Worm (Caenorhabditis elegans): ENCODE measurements around the gene him-10.

him-10 gene

ce11 chrIII:5802971-5803370 lies at the start of gene him-10, which contains the start of gene polq-1:
him-10 (plus strand) TSS chrIII:5803260.
polq-1 (minus strand) TSS chrIII:5803160.
- peak; percentile 54 for TF ChIP-seq lin-54 (GFP tag; optimal IDR thresholded peaks at IDR 0.05)
- TF ChIP-seq dox-1 (GFP tag; IDR thresholded peaks at IDR 0.05) = peak; percentile 56
- TF ChIP-seq madf-6 (GFP tag; IDR thresholded peaks at IDR 0.05) = peak; percentile 38; the same call in 1 of the 2 replicates
- TF ChIP-seq attf-5 (GFP tag; optimal IDR thresholded peaks at IDR 0.05) = peak; percentile 11
- no peak for TF ChIP-seq athp-1 (tag; optimal IDR thresholded peaks at IDR 0.05)
- TF ChIP-seq unc-130 (GFP tag; optimal IDR thresholded peaks at IDR 0.05) = peak; percentile 40
- TF ChIP-seq ztf-22 (GFP tag; optimal IDR thresholded peaks at IDR 0.05) = no peak
- peak; percentile 36; the same call in 1 of the 2 replicates for TF ChIP-seq madf-8 (GFP tag; conservative IDR thresholded peaks at IDR 0.05)
- peak; percentile 50 for TF ChIP-seq lsl-1 (GFP tag; optimal IDR thresholded peaks at IDR 0.05)
- TF ChIP-seq dpl-1 (GFP tag; optimal IDR thresholded peaks at IDR 0.05) = peak; percentile 59
- peak; percentile 81 for TF ChIP-seq efl-1 (GFP tag; optimal IDR thresholded peaks at IDR 0.05)

ce11 chrIII:5755204-5755603 lies 47.9 kb upstream of the him-10 start, which contains the start of gene ida-1:
ida-1 (plus strand) TSS chrIII:5755539.
- peak; percentile 28 for TF ChIP-seq ceh-27 (GFP tag; optimal IDR thresholded peaks at IDR 0.05)
- peak; percentile 60 for TF ChIP-seq K12H6.12 (tag; optimal IDR thresholded peaks at IDR 0.05)
- TF ChIP-seq hmg-1.2 (GFP tag; IDR thresholded peaks at IDR 0.05) = peak; percentile 65
- peak; percentile 63 for TF ChIP-seq mcd-1 (GFP tag; IDR thresholded peaks at IDR 0.05)
- TF ChIP-seq lin-26 (GFP tag; IDR thresholded peaks at IDR 0.05) = no peak
- no peak for TF ChIP-seq madf-6 (GFP tag; IDR thresholded peaks at IDR 0.05)

- no peak for TF ChIP-seq nhr-179 (tag; optimal IDR thresholded peaks at IDR 0.05)
- TF ChIP-seq B0261.1 (tag; optimal IDR thresholded peaks at IDR 0.05) = no peak
- TF ChIP-seq ccch-3 (GFP tag; optimal IDR thresholded peaks at IDR 0.05) = no peak
- no peak for TF ChIP-seq zfh-2 (GFP tag; conservative IDR thresholded peaks at IDR 0.05)
- TF ChIP-seq ztf-6 (GFP tag; IDR thresholded peaks at IDR 0.05) = no peak
- TF ChIP-seq tbp1 (GFP tag; optimal IDR thresholded peaks at IDR 0.05) = no peak
- no peak for TF ChIP-seq ztf-3 (GFP tag; optimal IDR thresholded peaks at IDR 0.05)
- no peak for TF ChIP-seq snpc-1.3 (tag; optimal IDR thresholded peaks at IDR 0.05; ENCODE audit: insufficient read depth)
- no peak for TF ChIP-seq D2030.7 (GFP tag; IDR thresholded peaks at IDR 0.05)
- no peak for TF ChIP-seq ztf-18 (tag; optimal IDR thresholded peaks at IDR 0.05)
- no peak for TF ChIP-seq rec-8 (tag; optimal IDR thresholded peaks at IDR 0.05)
- no peak for TF ChIP-seq T07F8.4 (tag; optimal IDR thresholded peaks at IDR 0.05)
- TF ChIP-seq cebp-2 (GFP tag; IDR thresholded peaks at IDR 0.05) = no peak
- no peak for TF ChIP-seq dpff-1 (tag; optimal IDR thresholded peaks at IDR 0.05)
- no peak for TF ChIP-seq mcd-1 (GFP tag; IDR thresholded peaks at IDR 0.05)
- TF ChIP-seq B0336.3 (GFP tag; IDR thresholded peaks at IDR 0.05) = no peak
- no peak for TF ChIP-seq K12H6.12 (tag; optimal IDR thresholded peaks at IDR 0.05)
- TF ChIP-seq dpl-1 (GFP tag; optimal IDR thresholded peaks at IDR 0.05) = no peak
- TF ChIP-seq ceh-79 (tag; optimal IDR thresholded peaks at IDR 0.05) = no peak
Observed at ce11 chrIII:5757492-5758045, 45.5 kb upstream of the him-10 start.

- TF ChIP-seq cebp-1 (GFP tag; IDR thresholded peaks at IDR 0.05) = no peak
- TF ChIP-seq cebp-1 (tag; optimal IDR thresholded peaks at IDR 0.05) = peak; percentile 35
- TF ChIP-seq lin-35 (GFP tag; optimal IDR thresholded peaks at IDR 0.05) = peak in 1 of 3 experiments; percentile 84
- TF ChIP-seq nfyb-1 (GFP tag; IDR thresholded peaks at IDR 0.05) = peak; percentile 57; the same call in 1 of the 2 replicates
- no peak for TF ChIP-seq madf-3 (GFP tag; IDR thresholded peaks at IDR 0.05)
- TF ChIP-seq zfh-2 (GFP tag; conservative IDR thresholded peaks at IDR 0.05) = peak; percentile 28; the same call in 1 of the 2 replicates
- TF ChIP-seq attf-5 (GFP tag; optimal IDR thresholded peaks at IDR 0.05) = no peak
- TF ChIP-seq chd-7 (tag; optimal IDR thresholded peaks at IDR 0.05) = peak; percentile 24
- peak; percentile 17 for TF ChIP-seq ceh-27 (GFP tag; optimal IDR thresholded peaks at IDR 0.05)
- peak; percentile 30; the same call in 1 of the 2 replicates for TF ChIP-seq hmg-1.2 (GFP tag; IDR thresholded peaks at IDR 0.05)
- TF ChIP-seq atf-7 (tag; optimal IDR thresholded peaks at IDR 0.05) = peak; percentile 95
- peak; percentile 7 for TF ChIP-seq ZK185.1 (tag; optimal IDR thresholded peaks at IDR 0.05; ENCODE audit: poor library complexity, severe bottlenecking)
- TF ChIP-seq F55B11.4 (tag; optimal IDR thresholded peaks at IDR 0.05; ENCODE audit: borderline replicate concordance, insufficient read depth) = no peak
- no peak for TF ChIP-seq attf-6 (GFP tag; IDR thresholded peaks at IDR 0.05)
- peak; percentile 31 for TF ChIP-seq lin-40 (tag; optimal IDR thresholded peaks at IDR 0.05)
Observed at ce11 chrIII:5758519-5759099, 44.5 kb upstream of the him-10 start.

All from whole organism, young adult.